Worm (Caenorhabditis elegans) whole organism, late embryonic: Measurements from ENCODE around the gene F49F1.9.

Source experiments
- ceh-9 ChIP-seq: sonication (generic microtip); optimal IDR thresholded peaks from 2 replicates; lab custom pipeline; 2016; ENCODE audit warnings: mild to moderate bottlenecking, missing genetic modification characterization, inconsistent platforms, missing compliant biosample characterization
- dmd-4 ChIP-seq: sonication (generic microtip); optimal IDR thresholded peaks from 2 replicates; lab custom pipeline; 2016; ENCODE audit warnings: borderline replicate concordance, missing genetic modification characterization, missing compliant biosample characterization
- fkh-10 ChIP-seq: fragments of 150-350 bp; optimal IDR thresholded peaks from 2 replicates; lab custom pipeline; 2014; ENCODE audit warnings: missing biosample characterization, missing genetic modification reagents, missing genetic modification characterization
- hlh-30 ChIP-seq: sonication (generic microtip); optimal IDR thresholded peaks from 2 replicates; lab custom pipeline; 2017; ENCODE audit warnings: antibody characterized with exemption, missing genetic modification characterization, missing compliant biosample characterization; ENCODE audit not compliant: insufficient read depth
- lim-6 ChIP-seq: sonication (generic microtip); optimal IDR thresholded peaks from 2 replicates; lab custom pipeline; 2016; ENCODE audit warnings: missing genetic modification characterization, missing compliant biosample characterization
- lin-11 ChIP-seq: fragments of 200-800 bp; sonication (Bioruptor generic); optimal IDR thresholded peaks from 2 replicates; lab custom pipeline; 2018; ENCODE audit warnings: mild to moderate bottlenecking, missing genetic modification characterization, missing compliant biosample characterization
- pag-3 ChIP-seq: sonication (generic microtip); optimal IDR thresholded peaks from 2 replicates; lab custom pipeline; 2016; ENCODE audit warnings: missing compliant biosample characterization, missing genetic modification characterization, borderline replicate concordance
- tbx-7 ChIP-seq: sonication (generic microtip); optimal IDR thresholded peaks from 2 replicates; lab custom pipeline; 2016; ENCODE audit warnings: missing genotype, missing genetic modification characterization, missing compliant biosample characterization
- ttx-3 ChIP-seq: sonication (generic microtip); optimal IDR thresholded peaks from 2 replicates; lab custom pipeline; 2016; ENCODE audit warnings: missing genetic modification reagents, missing genetic modification characterization, missing compliant biosample characterization

- TF ChIP-seq dmd-4 (tag; lab: Kevin White, UChicago) (no peak), lin-11 (tag; lab: Kevin White, UChicago) (no peak), pag-3 (tag; lab: Kevin White, UChicago) (no peak), tbx-7 (no peak), ceh-9 (tag; lab: Kevin White, UChicago) (no peak), hlh-30 (tag; lab: Kevin White, UChicago) (no peak), ttx-3 (tag; lab: Kevin White, UChicago) (no peak), fkh-10 (no peak), lim-6 (no peak)
Measured at ce11 chrIV:4152143-4152542, 14.8 kb upstream of the F49F1.9 start, which contains the start of the genes K08D10.10 and R07C12.1.
